Fruit fly (Drosophila melanogaster): ENCODE data around the gene CG9981.

Gene CG9981

dm6 chrX:16358670-16359320 lies 46.1 kb downstream of the CG9981 start, which contains the start of the genes U2af50 and PIG-Q (continued):
- peak; percentile 93 for TF ChIP-seq Rfx (GFP tag; IDR thresholded peaks at IDR 0.05)
- TF ChIP-seq CG6854 (GFP tag; optimal IDR thresholded peaks at IDR 0.05), result peak; percentile 79
- peak; percentile 74 for TF ChIP-seq CG6683 (GFP tag; optimal IDR thresholded peaks at IDR 0.05)
- TF ChIP-seq bcd (GFP tag; optimal IDR thresholded peaks at IDR 0.05), result peak; percentile 93
- TF ChIP-seq CG30403 (GFP tag; optimal IDR thresholded peaks at IDR 0.05), result peak; percentile 87
- TF ChIP-seq Max (GFP tag; optimal IDR thresholded peaks at IDR 0.05), result peak; percentile 84
- no peak for TF ChIP-seq sc (optimal IDR thresholded peaks at IDR 0.05)
- TF ChIP-seq sc (GFP tag; optimal IDR thresholded peaks at IDR 0.05), result peak; percentile 88
- TF ChIP-seq CG17328 (GFP tag; IDR thresholded peaks at IDR 0.05), result peak; percentile 94
- peak; percentile 86 for TF ChIP-seq CG4404 (GFP tag; IDR thresholded peaks at IDR 0.05)
- peak; percentile 57 for TF ChIP-seq Kr (GFP tag; optimal IDR thresholded peaks at IDR 0.05)
- TF ChIP-seq CG12071 (GFP tag; optimal IDR thresholded peaks at IDR 0.05), result no peak
- peak; percentile 89 for TF ChIP-seq CG10543 (GFP tag; optimal IDR thresholded peaks at IDR 0.05)
- TF ChIP-seq H15 (GFP tag; IDR thresholded peaks at IDR 0.05), result peak; percentile 89
- TF ChIP-seq tap (tag; optimal IDR thresholded peaks at IDR 0.05), result peak; percentile 88
- no peak for TF ChIP-seq gt (GFP tag; IDR thresholded peaks at IDR 0.05)
- TF ChIP-seq HmgD (GFP tag; optimal IDR thresholded peaks at IDR 0.05), result no peak
- no peak for TF ChIP-seq sna (GFP tag; IDR thresholded peaks at IDR 0.05; ENCODE audit: partially characterized antibody)
- TF ChIP-seq knrl (GFP tag; IDR thresholded peaks at IDR 0.05; ENCODE audit: partially characterized antibody), result no peak; the same call in none of the 3 replicates
- peak; percentile 84 for TF ChIP-seq CG7271 (tag; optimal IDR thresholded peaks at IDR 0.05)
- TF ChIP-seq nom (GFP tag; optimal IDR thresholded peaks at IDR 0.05), result peak; percentile 78
- peak; percentile 63 for TF ChIP-seq Adf1 (GFP tag; IDR thresholded peaks at IDR 0.05)
- no peak for TF ChIP-seq pan (optimal IDR thresholded peaks at IDR 0.05)
- TF ChIP-seq pan (GFP tag; optimal IDR thresholded peaks at IDR 0.05 in 1 of 2, IDR thresholded peaks at IDR 0.05 in 1 of 2), result peak in 1 of 2 experiments; percentile 92
- peak; percentile 95 for TF ChIP-seq CG12659 (GFP tag; optimal IDR thresholded peaks at IDR 0.05)
- TF ChIP-seq CG32772 (GFP tag; IDR thresholded peaks at IDR 0.05), result no peak
- TF ChIP-seq CG7556 (GFP tag; optimal IDR thresholded peaks at IDR 0.05), result peak; percentile 90
- TF ChIP-seq CG14710 (tag; optimal IDR thresholded peaks at IDR 0.05), result peak; percentile 97
- TF ChIP-seq CG34422 (GFP tag; IDR thresholded peaks at IDR 0.05), result peak; percentile 95; the same call in 1 of the 3 replicates
- peak; percentile 51 for TF ChIP-seq Atf3 (GFP tag; optimal IDR thresholded peaks at IDR 0.05)
- TF ChIP-seq her (GFP tag; optimal IDR thresholded peaks at IDR 0.05), result no peak
- TF ChIP-seq CG8765 (GFP tag; IDR thresholded peaks at IDR 0.05), result peak; percentile 81
- no peak for TF ChIP-seq Eip74EF (GFP tag; optimal IDR thresholded peaks at IDR 0.05)
- TF ChIP-seq CG3847 (GFP tag; IDR thresholded peaks at IDR 0.05), result peak; percentile 93
- TF ChIP-seq CG2202 (tag; optimal IDR thresholded peaks at IDR 0.05), result peak; percentile 85
- peak; percentile 70 for TF ChIP-seq rib (GFP tag; IDR thresholded peaks at IDR 0.05)
- peak; percentile 84 for TF ChIP-seq CG3065 (GFP tag; optimal IDR thresholded peaks at IDR 0.05)
- peak; percentile 15 for TF ChIP-seq bigmax (GFP tag; optimal IDR thresholded peaks at IDR 0.05)
- TF ChIP-seq Oaz (GFP tag; IDR thresholded peaks at IDR 0.05), result no peak; the same call in 1 of the 2 replicates
- TF ChIP-seq al (GFP tag; IDR thresholded peaks at IDR 0.05), result peak; percentile 91; the same call in 1 of the 2 replicates
- TF ChIP-seq Fer3 (tag; optimal IDR thresholded peaks at IDR 0.05), result peak; percentile 94
- no peak for TF ChIP-seq exex (tag; optimal IDR thresholded peaks at IDR 0.05)
- TF ChIP-seq CG33557 (GFP tag; optimal IDR thresholded peaks at IDR 0.05), result peak; percentile 91
- TF ChIP-seq Jarid2 (GFP tag; optimal IDR thresholded peaks at IDR 0.05), result no peak
- TF ChIP-seq CG3281 (GFP tag; optimal IDR thresholded peaks at IDR 0.05), result peak; percentile 92
- TF ChIP-seq Blimp-1 (GFP tag; optimal IDR thresholded peaks at IDR 0.05), result peak; percentile 90
- TF ChIP-seq CG1603 (tag; optimal IDR thresholded peaks at IDR 0.05), result peak; percentile 82
- peak; percentile 11 for TF ChIP-seq Myb (GFP tag; optimal IDR thresholded peaks at IDR 0.05)
- TF ChIP-seq ssp (GFP tag; IDR thresholded peaks at IDR 0.05), result peak; percentile 91
- TF ChIP-seq CG2199 (GFP tag; IDR thresholded peaks at IDR 0.05), result peak; percentile 93
